Worm (Caenorhabditis elegans): Measurements from ENCODE around the gene C27D6.11.
"Not testable (repeated sequence)": the region's sequence is repeated elsewhere in the genome, so short reads cannot be mapped to it uniquely, and the experiment has no call there.

C27D6.11 gene

ce11 chrII:5166738-5167137, 5.7 kb upstream of the C27D6.11 start, which contains the start of gene srb-3:
TSS of gene srb-3 (minus strand) at chrII:5166838.
- TF ChIP-seq cnd-1 (tag; optimal IDR thresholded peaks at IDR 0.05), result no peak
- TF ChIP-seq snpc-4 (tag; optimal IDR thresholded peaks at IDR 0.05), result no peak
- TF ChIP-seq unc-62 (GFP tag; optimal IDR thresholded peaks at IDR 0.05), result no peak
- no peak for TF ChIP-seq elt-3 (tag; optimal IDR thresholded peaks at IDR 0.05)
- no peak for TF ChIP-seq nhr-237 (tag; optimal IDR thresholded peaks at IDR 0.05)

DNA sequence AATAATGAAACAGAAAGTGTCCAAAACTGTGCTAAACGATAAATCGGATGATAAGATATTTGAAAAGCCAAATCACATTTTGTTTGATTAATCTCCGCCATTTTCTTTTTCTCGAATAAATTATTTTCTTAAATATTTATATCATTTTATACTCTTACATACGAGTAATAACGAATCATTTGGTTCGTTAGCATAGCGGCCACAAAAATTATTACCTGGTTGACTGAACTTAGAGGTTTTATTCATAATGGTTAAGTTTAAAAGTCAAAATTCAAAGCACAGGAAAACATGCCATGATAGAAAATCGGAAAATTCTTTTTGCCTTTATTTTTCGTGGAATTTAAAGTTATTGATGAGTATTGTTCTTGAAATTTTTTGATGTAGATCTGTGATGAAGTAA, 2.3 kb upstream of the C27D6.11 start, which contains the start of gene srb-5:
Gene srb-5, minus strand, starts transcription at position 101 of the 400 bp plus-strand sequence.
- TF ChIP-seq zip-8 (tag; optimal IDR thresholded peaks at IDR 0.05), result no peak
- no peak for TF ChIP-seq drap-1 (GFP tag; optimal IDR thresholded peaks at IDR 0.05)
- no peak for TF ChIP-seq unc-62 (GFP tag; optimal IDR thresholded peaks at IDR 0.05)

ce11 chrII:5158774-5159173, 2.2 kb downstream of the C27D6.11 start, which contains the start of gene F58A6.9:
TSS of gene F58A6.9 (minus strand) at chrII:5158874.
- not testable (repeated sequence) for TF ChIP-seq nhr-76, pha-4, mep-1 (tag; optimal IDR thresholded peaks at IDR 0.05)

DNA sequence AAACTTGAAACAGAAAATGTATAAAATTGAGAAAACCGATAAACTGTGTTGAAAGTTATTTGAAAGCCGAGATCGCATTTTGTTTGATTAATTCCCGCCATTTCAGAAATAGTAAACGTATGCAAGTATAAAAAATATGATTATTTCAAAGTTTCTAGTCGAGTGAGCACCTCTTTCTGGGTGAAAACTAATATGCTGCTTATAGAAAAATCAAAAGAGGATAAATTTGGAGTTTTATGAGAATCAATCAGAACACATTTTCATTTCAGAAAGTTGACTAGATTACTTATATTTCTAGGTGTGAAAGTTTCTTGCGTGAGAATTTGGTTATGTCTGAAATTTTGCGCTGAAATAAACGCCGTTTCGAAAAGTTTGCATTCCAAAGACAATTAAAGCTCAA, 3.5 kb downstream of the C27D6.11 start, which contains the start of gene srb-13:
Gene srb-13, minus strand, starts transcription at position 101 of the 400 bp plus-strand sequence.
- no peak for TF ChIP-seq nhr-76 (tag; optimal IDR thresholded peaks at IDR 0.05)

- TF ChIP-seq lsy-2 (tag; optimal IDR thresholded peaks at IDR 0.05) (no peak), ceh-39 (tag; optimal IDR thresholded peaks at IDR 0.05) (no peak), nhr-76 (tag; optimal IDR thresholded peaks at IDR 0.05) (no peak), nhr-237 (tag; optimal IDR thresholded peaks at IDR 0.05) (no peak)
These were observed 4.0 kb downstream of the C27D6.11 start, which contains the start of gene msp-45 for ce11 chrII:5156983-5157382. TSS of gene msp-45 (minus strand) at chrII:5157083.

DNA sequence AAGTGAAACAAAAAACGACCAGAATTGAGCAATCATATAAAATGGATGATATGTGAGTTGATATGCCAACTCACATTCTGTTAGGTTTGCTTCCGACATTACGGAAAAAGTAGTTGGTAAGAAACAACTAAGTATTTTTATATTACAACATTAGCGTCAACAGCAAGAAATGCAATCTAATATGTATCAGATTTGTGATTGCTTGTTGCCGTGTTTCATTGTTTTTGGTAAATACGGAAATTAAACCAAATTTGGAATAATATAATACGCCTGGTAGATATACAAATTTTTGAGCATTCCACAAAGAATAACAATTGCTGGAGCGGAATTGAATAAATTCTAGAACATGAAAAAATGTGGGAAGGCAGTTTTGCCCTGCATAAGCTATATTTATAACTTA, 6.5 kb downstream of the C27D6.11 start, which contains the start of gene srb-12:
Gene srb-12, minus strand, starts transcription at position 101 of the 400 bp plus-strand sequence.
- TF ChIP-seq nhr-28 (tag; optimal IDR thresholded peaks at IDR 0.05) (no peak), blmp-1 (tag; optimal IDR thresholded peaks at IDR 0.05) (no peak), unc-120 (tag; optimal IDR thresholded peaks at IDR 0.05; ENCODE audit: poor library complexity, severe bottlenecking) (no peak), ceh-83 (GFP tag; optimal IDR thresholded peaks at IDR 0.05) (no peak), ztf-11 (tag; optimal IDR thresholded peaks at IDR 0.05) (no peak), M03D4.4 (tag; optimal IDR thresholded peaks at IDR 0.05) (no peak)

DNA sequence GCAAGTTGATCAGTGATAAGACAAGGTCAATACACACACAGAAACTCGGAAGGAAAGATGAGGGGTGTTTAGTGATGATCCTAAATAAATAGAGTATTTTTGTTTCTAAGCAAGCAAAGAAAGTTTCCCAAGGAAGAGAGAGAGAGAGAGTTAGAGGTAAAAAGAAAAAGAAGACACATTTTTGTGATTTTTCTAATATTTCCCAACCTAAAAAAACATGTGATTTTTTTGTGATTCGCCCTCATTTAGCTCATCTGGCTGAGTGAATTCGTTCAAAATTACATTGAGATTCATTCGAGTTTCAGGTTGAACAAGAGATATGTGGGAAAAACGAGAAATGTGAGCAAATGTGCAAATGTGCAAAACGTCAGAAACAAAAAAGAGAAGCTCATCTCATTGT, 10.2 kb downstream of the C27D6.11 start, which contains the start of gene srb-16:
Gene srb-16, minus strand, starts transcription at position 101 of the 400 bp plus-strand sequence.
- no peak for TF ChIP-seq bed-3 (GFP tag; optimal IDR thresholded peaks at IDR 0.05)
- TF ChIP-seq sptf-1 (tag; optimal IDR thresholded peaks at IDR 0.05), result no peak
- TF ChIP-seq nhr-2 (tag; optimal IDR thresholded peaks at IDR 0.05), result no peak
- no peak for TF ChIP-seq hlh-1 (tag; optimal IDR thresholded peaks at IDR 0.05)
- no peak for TF ChIP-seq M03D4.4 (tag; optimal IDR thresholded peaks at IDR 0.05)
- no peak for TF ChIP-seq ceh-43 (GFP tag; optimal IDR thresholded peaks at IDR 0.05)
- TF ChIP-seq elt-1 (tag; optimal IDR thresholded peaks at IDR 0.05; ENCODE audit: borderline replicate concordance, insufficient read depth), result no peak
- TF ChIP-seq unc-120 (tag; optimal IDR thresholded peaks at IDR 0.05; ENCODE audit: poor library complexity, severe bottlenecking), result no peak

DNA sequence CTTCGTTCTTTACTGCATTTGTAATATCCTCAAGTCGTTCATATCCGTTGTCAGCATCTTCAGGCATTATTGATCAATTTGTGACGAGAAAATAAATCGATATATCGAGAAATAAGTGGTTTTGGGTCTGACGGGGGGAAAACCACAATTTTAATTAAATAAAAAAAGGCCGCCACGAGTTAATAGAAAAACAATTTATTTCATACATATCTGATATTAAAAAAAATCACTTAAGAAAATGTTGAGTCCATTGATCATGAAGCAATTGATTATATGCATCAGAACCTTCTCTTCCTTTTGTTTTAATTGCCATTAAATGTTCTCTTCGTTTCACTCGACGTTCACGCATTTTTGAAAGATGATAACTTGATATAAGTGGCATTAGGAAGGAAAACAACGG, 12.7 kb downstream of the C27D6.11 start, which contains the start of gene F58A6.5:
Gene F58A6.5, minus strand, starts transcription at position 101 of the 400 bp plus-strand sequence.
- TF ChIP-seq hlh-1 (tag; optimal IDR thresholded peaks at IDR 0.05), result no peak
- TF ChIP-seq nhr-2 (tag; optimal IDR thresholded peaks at IDR 0.05), result no peak
- TF ChIP-seq lin-32 (GFP tag; optimal IDR thresholded peaks at IDR 0.05), result no peak

All from whole organism, mixed stage, embryonic.